Fruit fly (Drosophila melanogaster) ovary, adult (tissue): ENCODE results near the gene Tango6.

Experiments used
- CG17801 ChIP-seq: fragments of 200-800 bp; optimal IDR thresholded peaks from 2 replicates; lab custom pipeline; 2019; ENCODE audit warnings: missing biosample characterization, mild to moderate bottlenecking, missing genetic modification characterization, moderate library complexity; ENCODE audit not compliant: partially characterized antibody

Gene Tango6

DNA sequence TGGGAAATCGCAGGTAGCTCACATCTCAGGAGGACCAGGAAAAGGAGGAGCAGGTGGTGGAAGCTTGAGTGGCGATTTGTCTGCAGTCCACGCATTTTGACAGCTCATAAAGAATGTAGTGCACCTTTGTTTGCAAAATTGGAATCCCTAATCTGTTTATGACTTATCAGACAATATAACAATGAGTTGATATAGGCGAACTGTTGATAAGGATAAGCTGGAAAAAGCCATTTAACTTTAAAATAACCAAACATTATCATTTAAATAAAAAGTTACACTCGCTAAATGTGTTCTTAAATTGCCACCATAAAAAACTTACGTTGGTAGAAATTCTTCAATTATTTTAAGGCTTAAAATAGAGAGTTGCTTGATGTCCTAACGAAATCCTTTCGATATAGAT is 21.3 kb downstream of the Tango6 start, which contains the start of gene CG15170:
TSS of gene CG15170 (minus strand) at position 101 of the 400 bp plus-strand sequence.
- no peak for TF ChIP-seq CG17801 (GFP tag; lab: Kevin White, UChicago)

dm6 chr2L:18990720-18991119 is 21.9 kb downstream of the Tango6 start, which contains the start of gene CG15169:
Gene CG15169, plus strand, starts transcription at chr2L:18991020.
- TF ChIP-seq CG17801 (GFP tag; lab: Kevin White, UChicago), result no peak

dm6 chr2L:18992196-18992595 is 23.4 kb downstream of the Tango6 start, which contains the start of gene CG46465:
Gene CG46465, plus strand, starts transcription at chr2L:18992496.
- no peak for TF ChIP-seq CG17801 (GFP tag; lab: Kevin White, UChicago)

DNA sequence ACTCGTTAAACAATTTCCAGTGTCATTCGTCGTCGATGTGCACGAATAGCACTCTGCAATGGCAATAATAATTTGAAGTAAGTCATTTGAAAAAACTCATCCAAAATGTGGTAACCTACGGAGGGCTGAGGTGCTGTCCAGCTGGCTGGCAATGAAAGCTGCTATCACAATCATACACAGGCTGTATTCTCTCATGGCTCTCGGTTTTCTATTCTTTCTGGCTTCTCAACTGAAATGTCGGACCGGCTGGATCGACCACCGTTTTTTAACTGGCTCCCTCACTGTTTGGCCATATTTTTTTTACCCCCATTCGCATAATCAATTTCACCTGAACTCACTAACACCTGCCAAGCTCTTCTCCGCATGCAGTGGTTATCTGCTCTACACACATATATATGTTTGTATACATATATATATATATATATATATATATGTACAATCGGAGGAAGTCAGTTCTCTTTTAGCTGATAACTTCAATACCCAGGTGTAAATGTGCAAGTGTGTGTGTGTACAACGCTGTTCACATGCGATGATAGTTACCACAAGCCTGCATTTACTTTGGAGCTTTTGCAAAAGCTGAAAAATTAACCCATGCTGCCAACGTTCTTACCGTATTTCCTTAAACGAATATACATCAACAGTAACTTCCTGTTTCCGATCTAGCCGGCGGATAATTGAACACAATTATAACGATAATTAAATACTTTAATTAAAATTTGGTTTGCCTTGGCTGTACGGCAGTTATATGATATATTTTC is 27.0 kb downstream of the Tango6 start, which contains the start of gene CG10650:
TSS of gene CG10650 (minus strand) at position 275 of the 758 bp plus-strand sequence.
- no peak for TF ChIP-seq CG17801 (GFP tag; lab: Kevin White, UChicago)

DNA sequence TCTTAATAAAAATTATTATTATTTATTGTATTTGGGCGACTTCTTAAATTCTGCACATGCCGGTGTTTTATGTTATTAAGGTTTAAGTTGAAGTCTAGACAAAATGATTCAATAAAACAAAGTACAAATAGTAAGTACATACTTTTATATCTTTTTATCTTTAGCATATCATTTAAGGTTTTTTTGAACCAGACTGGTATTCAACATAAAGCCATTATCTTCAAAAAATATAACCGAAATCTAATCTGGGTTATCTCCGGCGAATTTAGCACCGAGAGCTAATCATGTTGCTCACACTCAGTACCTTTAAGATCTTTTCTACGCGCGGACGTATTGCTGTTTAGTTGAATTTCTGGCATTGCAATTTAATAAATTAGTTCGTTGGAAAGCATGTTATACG is 28.3 kb downstream of the Tango6 start, which contains the start of gene CG31792:
TSS of gene CG31792 (plus strand) at position 301 of the 400 bp plus-strand sequence.
- TF ChIP-seq CG17801 (GFP tag; lab: Kevin White, UChicago), result no peak

DNA sequence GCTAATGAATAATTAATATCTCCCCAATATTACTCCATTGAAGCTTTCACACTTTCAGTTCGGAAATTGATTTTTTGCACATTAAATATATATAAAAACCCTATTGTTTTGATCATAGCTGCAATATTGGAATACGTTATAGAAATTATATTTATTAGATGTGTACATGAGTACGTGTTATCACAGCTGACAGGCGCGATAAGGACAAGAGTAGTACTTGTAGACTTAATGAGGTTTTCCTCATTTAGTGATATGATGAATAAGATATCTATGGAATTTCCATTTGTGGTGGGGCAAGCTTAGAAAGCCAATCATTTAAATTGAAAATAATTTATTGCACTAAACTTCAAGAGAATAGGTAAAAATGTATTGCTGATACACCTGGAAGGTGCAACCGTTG is 33.6 kb downstream of the Tango6 start:
- no peak for TF ChIP-seq CG17801 (GFP tag; lab: Kevin White, UChicago)

- peak; percentile 73 for TF ChIP-seq CG17801 (GFP tag; lab: Kevin White, UChicago)
These were observed 34.1 kb downstream of the Tango6 start, which contains the start of gene CG31793 for dm6 chr2L:19002959-19003371. Gene CG31793, plus strand, starts transcription at chr2L:19003367.

- peak; percentile 85 for TF ChIP-seq CG17801 (GFP tag; lab: Kevin White, UChicago)
These were observed 40.3 kb downstream of the Tango6 start, which contains the start of gene RpL30 for dm6 chr2L:19009130-19009529. Gene RpL30, minus strand, starts transcription at chr2L:19009306.

dm6 chr2L:19010037-19010436 is 41.2 kb downstream of the Tango6 start:
- no peak for TF ChIP-seq CG17801 (GFP tag; lab: Kevin White, UChicago)

DNA sequence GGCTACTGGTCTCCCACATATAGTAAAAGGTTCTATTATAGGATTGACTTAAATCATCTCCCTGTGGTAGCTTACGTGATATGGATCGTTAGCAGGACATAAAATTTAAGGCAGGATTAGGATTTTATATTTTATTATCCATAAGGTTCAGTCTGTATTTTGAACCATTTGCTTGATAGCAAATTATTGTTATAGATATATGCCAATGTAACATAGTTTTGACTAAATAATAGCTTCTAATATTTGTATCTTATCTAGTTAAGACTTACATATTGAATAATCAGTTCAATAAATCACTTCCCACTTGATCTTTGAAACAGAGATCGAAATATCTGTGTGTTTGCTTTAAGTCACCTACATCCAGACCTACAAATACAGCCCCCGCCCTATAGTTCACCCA is 41.7 kb downstream of the Tango6 start, which contains the start of gene robl37BC:
TSS of gene robl37BC (plus strand) at position 301 of the 400 bp plus-strand sequence.
- TF ChIP-seq CG17801 (GFP tag; lab: Kevin White, UChicago), result no peak

dm6 chr2L:19011895-19012645 is 43.2 kb downstream of the Tango6 start:
- TF ChIP-seq CG17801 (GFP tag; lab: Kevin White, UChicago), result no peak

dm6 chr2L:19012776-19013328 is 44.0 kb downstream of the Tango6 start:
- no peak for TF ChIP-seq CG17801 (GFP tag; lab: Kevin White, UChicago)

dm6 chr2L:19014032-19014880 is 45.4 kb downstream of the Tango6 start:
- TF ChIP-seq CG17801 (GFP tag; lab: Kevin White, UChicago), result no peak

DNA sequence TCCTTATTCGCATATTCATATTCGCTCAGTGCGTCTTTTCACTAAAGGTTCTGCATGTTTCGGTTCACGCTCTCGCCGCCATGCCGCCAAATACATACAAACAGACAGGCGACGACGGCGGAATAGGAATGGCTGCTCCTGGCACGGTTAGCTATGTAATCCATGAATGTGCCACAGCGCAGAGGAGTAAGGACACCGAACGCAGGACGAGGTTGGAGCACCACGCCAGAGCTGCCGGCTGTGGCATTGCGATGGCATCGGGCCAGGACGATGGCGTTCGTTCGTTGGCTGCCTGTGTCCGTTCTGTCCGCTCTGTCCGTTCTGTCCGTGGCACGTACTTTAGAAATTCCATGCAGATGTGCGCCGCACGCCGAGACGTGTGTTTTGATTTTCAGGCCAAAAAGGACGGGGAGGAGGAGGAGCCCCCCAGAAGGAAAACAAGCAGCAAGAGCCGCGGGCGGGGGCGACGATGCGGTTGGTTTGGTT is 46.1 kb downstream of the Tango6 start:
- no peak for TF ChIP-seq CG17801 (GFP tag; lab: Kevin White, UChicago)
